Worm (Caenorhabditis elegans) whole organism, young adult: ENCODE measurements around the gene ZK354.3.

Experiments used
- ama-1 ChIP-seq, 3 experiments: fragments of 150-350 bp in 1 of 3; sonication (generic microtip) in 2 of 3; optimal IDR thresholded peaks; 2 replicates each; lab custom pipeline; 2014 to 2018; ENCODE audit warnings: missing biosample characterization in 2 of 3, missing genetic modification characterization in 2 of 3, missing genetic modification reagents in 2 of 3
- attf-6 ChIP-seq: fragments of 200-800 bp; sonication (Bioruptor generic); IDR thresholded peaks from 2 replicates; pipeline ENCODE4 v1.3.6; 2022; ENCODE audit warnings: missing genetic modification reagents, missing genetic modification characterization, missing compliant biosample characterization
- cebp-1 ChIP-seq, 2 experiments: fragments of 200-800 bp in 1 of 2; sonication (Bioruptor generic) in 1 of 2; sonication (generic microtip) in 1 of 2; IDR thresholded peaks in 1 of 2; optimal IDR thresholded peaks in 1 of 2; 2 replicates each; pipeline versions ENCODE4 v1.3.6 to Lab custom; 2017 to 2022; ENCODE audit warnings: missing compliant biosample characterization in 2 of 2, missing genetic modification characterization in 2 of 2, mild to moderate bottlenecking in 1 of 2, missing genetic modification reagents in 1 of 2, moderate library complexity in 1 of 2
- fkh-3 ChIP-seq: sonication (generic microtip); optimal IDR thresholded peaks from 2 replicates; lab custom pipeline; 2016; ENCODE audit warnings: mild to moderate bottlenecking, missing genetic modification characterization, missing compliant biosample characterization
- lin-35 ChIP-seq, 3 experiments: fragments of 150-350 bp in 2 of 3; sonication (generic microtip) in 1 of 3; optimal IDR thresholded peaks; 2 replicates each; lab custom pipeline; 2014 to 2018; ENCODE audit warnings: missing biosample characterization in 3 of 3, missing genetic modification characterization in 3 of 3, missing genetic modification reagents in 3 of 3

DNA sequence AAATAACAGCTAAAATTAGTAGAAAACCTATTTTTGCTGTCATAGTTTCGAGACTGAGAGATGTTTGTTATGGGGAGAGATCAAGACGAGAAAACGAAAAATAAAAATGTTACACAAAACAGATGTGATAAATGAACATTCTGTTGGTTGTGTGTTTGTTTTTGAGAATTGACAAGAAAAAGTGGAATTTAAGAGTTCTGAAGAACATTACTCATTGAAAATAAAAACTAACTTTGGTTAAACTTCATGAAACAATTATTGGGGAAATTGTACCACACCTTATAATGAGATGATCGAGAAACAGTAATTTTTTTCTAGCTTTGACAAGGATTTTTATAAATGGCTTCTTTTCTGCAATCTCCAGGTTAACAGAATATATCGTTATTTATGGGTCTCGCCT, 43.5 kb downstream of the ZK354.3 start, which contains the start of gene Y4C6B.7:
- TF ChIP-seq cebp-1 (GFP tag; IDR thresholded peaks at IDR 0.05; lab: Robert Waterston, UW) (no peak), cebp-1 (tag; optimal IDR thresholded peaks at IDR 0.05; lab: Kevin White, UChicago) (no peak), lin-35 (GFP tag; optimal IDR thresholded peaks at IDR 0.05; lab: Kevin White, UChicago) (no peak), ama-1 (optimal IDR thresholded peaks at IDR 0.05; lab: Kevin White, UChicago) (no peak), ama-1 (GFP tag; optimal IDR thresholded peaks at IDR 0.05; lab: Kevin White, UChicago) (no peak), attf-6 (no peak), fkh-3 (tag; lab: Kevin White, UChicago) (no peak)
